Worm (Caenorhabditis elegans) whole organism, L2 larva: ENCODE measurements around the gene klp-17.

Experiments
- C34F6.9 ChIP-seq: fragments of 150-350 bp; optimal IDR thresholded peaks from 2 replicates; lab custom pipeline; 2014; ENCODE audit warnings: missing biosample characterization, missing genetic modification characterization
- R02D3.7 ChIP-seq: fragments of 150-350 bp; optimal IDR thresholded peaks from 2 replicates; lab custom pipeline; 2014; ENCODE audit warnings: missing biosample characterization, missing genetic modification characterization
- Y55F3AM.14 ChIP-seq: fragments of 200-800 bp; sonication (Bioruptor generic); optimal IDR thresholded peaks from 2 replicates; lab custom pipeline; 2018; ENCODE audit warnings: mild to moderate bottlenecking, missing genetic modification characterization, missing compliant biosample characterization
- ZK546.5 ChIP-seq: sonication (generic microtip); optimal IDR thresholded peaks from 2 replicates; lab custom pipeline; 2017; ENCODE audit warnings: missing biosample characterization, missing genetic modification characterization
- alr-1 ChIP-seq: fragments of 150-350 bp; optimal IDR thresholded peaks from 2 replicates; lab custom pipeline; 2014; ENCODE audit warnings: missing biosample characterization, missing genetic modification characterization
- aly-2 ChIP-seq: fragments of 150-350 bp; optimal IDR thresholded peaks from 2 replicates; lab custom pipeline; 2014; ENCODE audit warnings: missing biosample characterization, missing genetic modification characterization
- blmp-1 ChIP-seq: sonication (generic microtip); optimal IDR thresholded peaks from 2 replicates; lab custom pipeline; 2017; ENCODE audit warnings: missing genetic modification characterization, mild to moderate bottlenecking, missing compliant biosample characterization, antibody characterized with exemption, moderate library complexity; ENCODE audit not compliant: insufficient read depth
- ceh-16 ChIP-seq: fragments of 150-350 bp; optimal IDR thresholded peaks from 2 replicates; lab custom pipeline; 2014; ENCODE audit warnings: missing biosample characterization, missing genetic modification characterization
- ceh-82 ChIP-seq: fragments of 150-350 bp; optimal IDR thresholded peaks from 2 replicates; lab custom pipeline; 2014; ENCODE audit warnings: missing biosample characterization, missing genetic modification characterization
- crh-2 ChIP-seq: sonication (generic microtip); optimal IDR thresholded peaks from 2 replicates; lab custom pipeline; 2017; ENCODE audit warnings: missing biosample characterization, missing genetic modification characterization
- dmd-4 ChIP-seq: sonication (generic microtip); optimal IDR thresholded peaks from 2 replicates; lab custom pipeline; 2017; ENCODE audit warnings: missing biosample characterization, missing genetic modification characterization
- egl-27 ChIP-seq: sonication (generic microtip); optimal IDR thresholded peaks from 3 replicates; lab custom pipeline; 2017; ENCODE audit warnings: missing biosample characterization, missing genetic modification reagents, missing genetic modification characterization
- elt-1 ChIP-seq: fragments of 150-350 bp; optimal IDR thresholded peaks from 2 replicates; lab custom pipeline; 2014; ENCODE audit warnings: missing biosample characterization, missing genetic modification characterization
- fos-1 ChIP-seq: fragments of 150-350 bp; optimal IDR thresholded peaks from 2 replicates; lab custom pipeline; 2014; ENCODE audit warnings: missing biosample characterization, missing genetic modification characterization
- gmeb-1 ChIP-seq: fragments of 150-350 bp; optimal IDR thresholded peaks from 2 replicates; lab custom pipeline; 2014; ENCODE audit warnings: missing biosample characterization, missing genetic modification characterization
- lin-11 ChIP-seq: fragments of 150-350 bp; sonication (generic microtip); optimal IDR thresholded peaks from 2 replicates; lab custom pipeline; 2014; ENCODE audit warnings: missing biosample characterization, missing genetic modification characterization, inconsistent platforms, mixed read lengths
- lin-13 ChIP-seq: fragments of 150-350 bp; optimal IDR thresholded peaks from 2 replicates; lab custom pipeline; 2014; ENCODE audit warnings: missing biosample characterization, missing genetic modification reagents, missing genetic modification characterization
- lin-39 ChIP-seq: fragments of 150-350 bp; optimal IDR thresholded peaks from 2 replicates; lab custom pipeline; 2014; ENCODE audit warnings: missing biosample characterization, missing genetic modification reagents, missing genetic modification characterization
- lsy-2 ChIP-seq, 2 experiments: fragments of 150-350 bp in 1 of 2; sonication (generic microtip) in 1 of 2; optimal IDR thresholded peaks; 2 replicates each; lab custom pipeline; 2014 to 2017; ENCODE audit warnings: missing biosample characterization in 2 of 2, missing genetic modification characterization in 2 of 2
- mab-5 ChIP-seq: fragments of 150-350 bp; optimal IDR thresholded peaks from 2 replicates; lab custom pipeline; 2014; ENCODE audit warnings: missing biosample characterization, missing genetic modification characterization
- mbf-1 ChIP-seq: sonication (generic microtip); optimal IDR thresholded peaks from 2 replicates; lab custom pipeline; 2017; ENCODE audit warnings: missing biosample characterization, missing genetic modification characterization
- nhr-10 ChIP-seq: sonication (generic microtip); optimal IDR thresholded peaks from 2 replicates; lab custom pipeline; 2017; ENCODE audit warnings: missing biosample characterization, missing genetic modification characterization
- nhr-11 ChIP-seq: fragments of 150-350 bp; optimal IDR thresholded peaks from 2 replicates; lab custom pipeline; 2014; ENCODE audit warnings: missing biosample characterization, missing genetic modification characterization
- nhr-12 ChIP-seq: fragments of 150-350 bp; optimal IDR thresholded peaks from 2 replicates; lab custom pipeline; 2014; ENCODE audit warnings: missing biosample characterization, missing genetic modification characterization
- nhr-129 ChIP-seq: fragments of 150-350 bp; optimal IDR thresholded peaks from 2 replicates; lab custom pipeline; 2014; ENCODE audit warnings: missing biosample characterization, missing genetic modification characterization
- nhr-21 ChIP-seq: fragments of 150-350 bp; optimal IDR thresholded peaks from 2 replicates; lab custom pipeline; 2014; ENCODE audit warnings: missing biosample characterization, missing genetic modification characterization
- nhr-25 ChIP-seq: fragments of 150-350 bp; sonication (generic microtip); optimal IDR thresholded peaks from 3 replicates; lab custom pipeline; 2014; ENCODE audit warnings: missing biosample characterization, missing genetic modification characterization
- nhr-6 ChIP-seq: fragments of 150-350 bp; optimal IDR thresholded peaks from 2 replicates; lab custom pipeline; 2014; ENCODE audit warnings: missing biosample characterization, missing genetic modification characterization
- nhr-77 ChIP-seq: fragments of 150-350 bp; optimal IDR thresholded peaks from 2 replicates; lab custom pipeline; 2014; ENCODE audit warnings: missing biosample characterization, missing genetic modification characterization
- peb-1 ChIP-seq: fragments of 150-350 bp; optimal IDR thresholded peaks from 2 replicates; lab custom pipeline; 2014; ENCODE audit warnings: missing biosample characterization, missing genetic modification characterization
- sem-4 ChIP-seq: fragments of 150-350 bp; optimal IDR thresholded peaks from 2 replicates; lab custom pipeline; 2014; ENCODE audit warnings: missing biosample characterization, missing genetic modification reagents, missing genetic modification characterization
- skn-1 ChIP-seq: sonication (generic microtip); optimal IDR thresholded peaks from 2 replicates; lab custom pipeline; 2017; ENCODE audit warnings: missing biosample characterization, missing genetic modification characterization
- sma-9 ChIP-seq, 2 experiments: fragments of 150-350 bp in 1 of 2; sonication (generic microtip) in 1 of 2; optimal IDR thresholded peaks; 2 replicates each; lab custom pipeline; 2014 to 2016; ENCODE audit warnings: missing genetic modification characterization in 2 of 2, mild to moderate bottlenecking in 1 of 2, missing biosample characterization in 1 of 2, missing compliant biosample characterization in 1 of 2, missing genetic modification reagents in 1 of 2, moderate library complexity in 1 of 2
- snpc-4 ChIP-seq: fragments of 150-350 bp; optimal IDR thresholded peaks from 2 replicates; lab custom pipeline; 2014; ENCODE audit warnings: missing biosample characterization, missing genetic modification characterization
- unc-39 ChIP-seq: fragments of 150-350 bp; optimal IDR thresholded peaks from 2 replicates; lab custom pipeline; 2014; ENCODE audit warnings: missing biosample characterization, missing genetic modification characterization
- unc-55 ChIP-seq: fragments of 150-350 bp; sonication (generic microtip); optimal IDR thresholded peaks from 3 replicates; lab custom pipeline; 2014; ENCODE audit warnings: missing biosample characterization, missing genetic modification reagents, missing genetic modification characterization
- zag-1 ChIP-seq: fragments of 150-350 bp; optimal IDR thresholded peaks from 2 replicates; lab custom pipeline; 2014; ENCODE audit warnings: missing biosample characterization, missing genetic modification characterization
- ztf-1 ChIP-seq: fragments of 200-800 bp; sonication (Bioruptor generic); conservative IDR thresholded peaks from 2 replicates; pipeline ENCODE4 v1.3.6; 2022; ENCODE audit warnings: missing genetic modification characterization, missing compliant biosample characterization
- ztf-11 ChIP-seq: sonication (generic microtip); optimal IDR thresholded peaks from 2 replicates; lab custom pipeline; 2017; ENCODE audit warnings: missing biosample characterization, missing genetic modification characterization
- ztf-4 ChIP-seq: fragments of 150-350 bp; optimal IDR thresholded peaks from 2 replicates; lab custom pipeline; 2014; ENCODE audit warnings: missing biosample characterization, missing genetic modification characterization

The klp-17 gene

ce11 chrII:11467541-11467940, at the start of gene klp-17:
Gene klp-17, minus strand, starts transcription at chrII:11467641.
- TF ChIP-seq dmd-4 (tag; lab: Kevin White, UChicago) (no peak), gmeb-1 (tag; lab: Kevin White, UChicago) (no peak), sem-4 (no peak), lsy-2 (tag; optimal IDR thresholded peaks at IDR 0.05; lab: Kevin White, UChicago) (no peak), fos-1 (tag; lab: Kevin White, UChicago) (no peak), R02D3.7 (tag; lab: Kevin White, UChicago) (no peak), zag-1 (no peak), ceh-82 (no peak), nhr-11 (tag; lab: Kevin White, UChicago) (no peak), nhr-6 (tag; lab: Kevin White, UChicago) (no peak), nhr-10 (tag; lab: Kevin White, UChicago) (no peak), skn-1 (tag; lab: Kevin White, UChicago) (no peak), peb-1 (tag; lab: Kevin White, UChicago) (no peak), ztf-11 (tag; lab: Kevin White, UChicago) (no peak)

ce11 chrII:11514775-11515174, 47.3 kb upstream of the klp-17 start, which contains the start of gene srh-44:
Gene srh-44, plus strand, starts transcription at chrII:11515075.
- TF ChIP-seq mab-5 (tag; lab: Kevin White, UChicago) (no peak), elt-1 (no peak), lsy-2 (tag; optimal IDR thresholded peaks at IDR 0.05; lab: Kevin White, UChicago) (no peak), blmp-1 (tag; lab: Kevin White, UChicago) (no peak), unc-55 (GFP tag; lab: Kevin White, UChicago) (no peak), Y55F3AM.14 (GFP tag; lab: Kevin White, UChicago) (no peak)

ce11 chrII:11512921-11513320, 45.5 kb upstream of the klp-17 start:
- TF ChIP-seq ztf-4 (no peak), nhr-6 (tag; lab: Kevin White, UChicago) (no peak), nhr-21 (tag; lab: Kevin White, UChicago) (no peak), egl-27 (tag; lab: Kevin White, UChicago) (no peak), nhr-25 (tag; lab: Kevin White, UChicago) (no peak), ztf-11 (tag; lab: Kevin White, UChicago) (no peak), crh-2 (no peak)

- TF ChIP-seq ceh-16 (tag; lab: Kevin White, UChicago) (no peak), sem-4 (no peak)
These were observed 42.9 kb upstream of the klp-17 start, which contains the start of gene npr-41 for ce11 chrII:11510373-11510772. Gene npr-41, plus strand, starts transcription at chrII:11510673.

ce11 chrII:11503761-11504160, 36.3 kb upstream of the klp-17 start:
- TF ChIP-seq mbf-1 (tag; lab: Kevin White, UChicago), result no peak
- TF ChIP-seq unc-55 (GFP tag; lab: Kevin White, UChicago), result no peak
- no peak for TF ChIP-seq unc-39 (tag; lab: Kevin White, UChicago)
- TF ChIP-seq crh-2, result no peak
- no peak for TF ChIP-seq sem-4
- no peak for TF ChIP-seq Y55F3AM.14 (GFP tag; lab: Kevin White, UChicago)
- TF ChIP-seq nhr-11 (tag; lab: Kevin White, UChicago), result no peak
- TF ChIP-seq snpc-4 (tag; lab: Kevin White, UChicago), result no peak
- TF ChIP-seq ceh-16 (tag; lab: Kevin White, UChicago), result no peak
- no peak for TF ChIP-seq nhr-12 (tag; lab: Kevin White, UChicago)
- TF ChIP-seq C34F6.9 (tag; lab: Kevin White, UChicago), result no peak
- TF ChIP-seq nhr-6 (tag; lab: Kevin White, UChicago), result no peak
- no peak for TF ChIP-seq peb-1 (tag; lab: Kevin White, UChicago)
- TF ChIP-seq mab-5 (tag; lab: Kevin White, UChicago), result no peak
- TF ChIP-seq, all 48 proteins: peak for 0

ce11 chrII:11501956-11502355, 34.5 kb upstream of the klp-17 start:
- TF ChIP-seq blmp-1 (tag; lab: Kevin White, UChicago) (peak; percentile 90), ceh-16 (tag; lab: Kevin White, UChicago) (no peak), lin-39 (no peak), ZK546.5 (tag; lab: Kevin White, UChicago) (no peak), zag-1 (no peak), mbf-1 (tag; lab: Kevin White, UChicago) (no peak), nhr-10 (tag; lab: Kevin White, UChicago) (no peak), Y55F3AM.14 (GFP tag; lab: Kevin White, UChicago) (no peak), alr-1 (tag; lab: Kevin White, UChicago) (no peak), peb-1 (tag; lab: Kevin White, UChicago) (no peak), unc-39 (tag; lab: Kevin White, UChicago) (no peak), lsy-2 (tag; optimal IDR thresholded peaks at IDR 0.05; lab: Kevin White, UChicago) (peak in 1 of 2 experiments; percentile 12), ztf-1 (GFP tag; lab: Robert Waterston, UW) (no peak), gmeb-1 (tag; lab: Kevin White, UChicago) (no peak), nhr-25 (tag; lab: Kevin White, UChicago) (peak; percentile 7), sma-9 (GFP tag; optimal IDR thresholded peaks at IDR 0.05; lab: Kevin White, UChicago) (peak; percentile 56), sma-9 (tag; optimal IDR thresholded peaks at IDR 0.05; lab: Kevin White, UChicago) (no peak), lin-11 (tag; lab: Kevin White, UChicago) (no peak), ztf-4 (no peak), ceh-82 (no peak), elt-1 (no peak), nhr-77 (tag; lab: Kevin White, UChicago) (no peak), lin-13 (GFP tag; lab: Kevin White, UChicago) (no peak), nhr-129 (tag; lab: Kevin White, UChicago) (no peak), aly-2 (tag; lab: Kevin White, UChicago) (no peak), nhr-12 (tag; lab: Kevin White, UChicago) (no peak)
